Fruit fly (Drosophila melanogaster) whole organism, pupa: ENCODE results near the gene pot.

Experiments used
- CG10348 ChIP-seq: fragments of 200-800 bp; sonication (Bioruptor generic); IDR thresholded peaks from 2 replicates; pipeline ENCODE4 v1.3.6; 2022; ENCODE audit warnings: missing biosample characterization, missing genetic modification characterization
- CG12605 ChIP-seq: fragments of 200-800 bp; sonication (Bioruptor generic); IDR thresholded peaks from 2 replicates; pipeline ENCODE4 v1.3.6; 2022; ENCODE audit warnings: missing biosample characterization, missing genetic modification characterization
- CG13204 ChIP-seq: fragments of 200-800 bp; sonication (Bioruptor generic); optimal IDR thresholded peaks from 2 replicates; lab custom pipeline; 2018; ENCODE audit warnings: missing biosample characterization, mild to moderate bottlenecking, missing genetic modification characterization, moderate library complexity
- CG14655 ChIP-seq: fragments of 200-800 bp; sonication (Bioruptor generic); optimal IDR thresholded peaks from 3 replicates; lab custom pipeline; 2017; ENCODE audit warnings: mild to moderate bottlenecking, missing biosample characterization, missing genetic modification reagents, missing genetic modification characterization
- CG15710 ChIP-seq: fragments of 200-800 bp; sonication (Bioruptor generic); optimal IDR thresholded peaks from 2 replicates; lab custom pipeline; 2018; ENCODE audit warnings: missing biosample characterization, mild to moderate bottlenecking, missing genetic modification characterization, moderate library complexity
- CG17806 ChIP-seq: fragments of 200-800 bp; sonication (Bioruptor generic); optimal IDR thresholded peaks from 2 replicates; lab custom pipeline; 2018; ENCODE audit warnings: missing biosample characterization, mild to moderate bottlenecking, missing genetic modification characterization, moderate library complexity
- CG32121 ChIP-seq: fragments of 200-800 bp; sonication (Bioruptor generic); IDR thresholded peaks from 2 replicates; pipeline ENCODE4 v1.3.6; 2022; ENCODE audit warnings: missing biosample characterization, missing genetic modification characterization
- CG34367 ChIP-seq: fragments of 200-800 bp; sonication (Bioruptor generic); optimal IDR thresholded peaks from 2 replicates; lab custom pipeline; 2018; ENCODE audit warnings: missing biosample characterization, mild to moderate bottlenecking, missing genetic modification characterization
- CG4496 ChIP-seq: fragments of 200-800 bp; sonication (Bioruptor generic); IDR thresholded peaks from 3 replicates; pipeline ENCODE4 v1.3.6; 2022; ENCODE audit warnings: missing biosample characterization, missing genetic modification characterization
- CG8159 ChIP-seq: fragments of 200-800 bp; sonication (Bioruptor generic); optimal IDR thresholded peaks from 3 replicates; lab custom pipeline; 2018; ENCODE audit warnings: missing biosample characterization, mild to moderate bottlenecking, missing genetic modification characterization, moderate library complexity
- CG8301 ChIP-seq: fragments of 200-800 bp; sonication (Bioruptor generic); optimal IDR thresholded peaks from 2 replicates; lab custom pipeline; 2018; ENCODE audit warnings: missing biosample characterization, mild to moderate bottlenecking, missing genetic modification characterization
- CG9948 ChIP-seq: fragments of 200-800 bp; sonication (Bioruptor generic); optimal IDR thresholded peaks from 2 replicates; lab custom pipeline; 2018; ENCODE audit warnings: missing biosample characterization, mild to moderate bottlenecking, missing genetic modification characterization, moderate library complexity
- D1 ChIP-seq: fragments of 200-800 bp; sonication (Bioruptor generic); optimal IDR thresholded peaks from 2 replicates; lab custom pipeline; 2018; ENCODE audit warnings: missing biosample characterization, mild to moderate bottlenecking, missing genetic modification characterization, moderate library complexity
- EcR ChIP-seq: fragments of 200-800 bp; sonication (Bioruptor generic); optimal IDR thresholded peaks from 3 replicates; lab custom pipeline; 2019; ENCODE audit warnings: missing biosample characterization, missing genetic modification characterization, mild to moderate bottlenecking, moderate library complexity, missing genetic modification reagents
- Ets98B ChIP-seq: fragments of 200-800 bp; sonication (Bioruptor generic); IDR thresholded peaks from 2 replicates; pipeline ENCODE4 v1.3.6; 2022; ENCODE audit warnings: missing biosample characterization, missing genetic modification characterization
- Pif1A ChIP-seq: fragments of 200-800 bp; sonication (Bioruptor generic); optimal IDR thresholded peaks from 3 replicates; lab custom pipeline; 2016; ENCODE audit warnings: missing biosample characterization, missing genetic modification characterization
- Pif1B ChIP-seq: fragments of 200-800 bp; sonication (Bioruptor generic); optimal IDR thresholded peaks from 3 replicates; lab custom pipeline; 2016; ENCODE audit warnings: missing biosample characterization, missing genetic modification characterization
- Snoo ChIP-seq: fragments of 200-800 bp; sonication (Bioruptor generic); optimal IDR thresholded peaks from 3 replicates; lab custom pipeline; 2017; ENCODE audit warnings: missing biosample characterization, mild to moderate bottlenecking, missing genetic modification characterization, inconsistent platforms
- fd96Ca ChIP-seq: fragments of 200-800 bp; sonication (Bioruptor generic); IDR thresholded peaks from 3 replicates; pipeline ENCODE4 v1.3.6; 2022; ENCODE audit warnings: missing biosample characterization, missing genetic modification characterization
- gl ChIP-seq: fragments of 200-800 bp; sonication (Bioruptor generic); optimal IDR thresholded peaks from 2 replicates; lab custom pipeline; 2018; ENCODE audit warnings: missing biosample characterization, mild to moderate bottlenecking, missing genetic modification characterization
- rn ChIP-seq: fragments of 200-800 bp; sonication (Bioruptor generic); IDR thresholded peaks from 2 replicates; pipeline ENCODE4 v1.3.6; 2022; ENCODE audit warnings: missing biosample characterization, missing genetic modification characterization

The pot gene

dm6 chrX:11895141-11895540, 21.9 kb downstream of the pot start:
- TF ChIP-seq D1 (no peak), gl (tag; lab: Kevin White, UChicago) (no peak), Ets98B (GFP tag; lab: Robert Waterston, UW) (no peak), CG8159 (tag; lab: Kevin White, UChicago) (no peak), CG32121 (GFP tag; lab: Robert Waterston, UW) (no peak), Pif1B (GFP tag; lab: Kevin White, UChicago) (no peak), CG14655 (no peak), CG4496 (GFP tag; lab: Robert Waterston, UW) (no peak), Snoo (tag; lab: Kevin White, UChicago) (no peak), rn (GFP tag; lab: Robert Waterston, UW) (no peak), CG8301 (no peak), fd96Ca (GFP tag; lab: Robert Waterston, UW) (no peak), CG15710 (tag; lab: Kevin White, UChicago) (no peak), EcR (GFP tag; lab: Kevin White, UChicago) (no peak), CG12605 (GFP tag; lab: Robert Waterston, UW) (no peak)

dm6 chrX:11894198-11894597, 22.9 kb downstream of the pot start:
- TF ChIP-seq Snoo (tag; lab: Kevin White, UChicago) (no peak), fd96Ca (GFP tag; lab: Robert Waterston, UW) (no peak), CG15710 (tag; lab: Kevin White, UChicago) (no peak), CG4496 (GFP tag; lab: Robert Waterston, UW) (no peak), CG13204 (GFP tag; lab: Kevin White, UChicago) (no peak), CG14655 (no peak), CG9948 (tag; lab: Kevin White, UChicago) (no peak), CG10348 (no peak)

DNA sequence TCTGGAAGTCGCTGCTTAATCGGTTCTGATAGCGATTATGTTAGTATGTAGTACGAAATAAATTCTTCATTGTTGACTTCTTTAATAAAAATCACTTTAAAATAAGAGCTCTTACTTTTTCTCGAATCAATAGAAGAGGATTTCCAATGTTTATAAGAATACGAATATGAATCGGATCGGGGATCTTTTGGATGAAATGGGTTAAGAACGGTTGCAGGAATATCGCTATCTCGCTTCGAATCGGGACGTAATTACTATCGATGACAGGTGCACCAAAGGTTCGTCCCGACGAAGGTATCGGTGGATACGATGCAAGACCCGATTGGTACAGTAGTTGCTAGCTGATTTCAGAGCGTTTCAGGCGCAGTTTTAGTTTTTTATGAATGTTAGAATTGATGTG, 23.4 kb downstream of the pot start, which contains the start of gene wisp:
Gene wisp (plus strand): TSS at position 301 of the 400 bp plus-strand sequence.
- TF ChIP-seq fd96Ca (GFP tag; lab: Robert Waterston, UW) = no peak

DNA sequence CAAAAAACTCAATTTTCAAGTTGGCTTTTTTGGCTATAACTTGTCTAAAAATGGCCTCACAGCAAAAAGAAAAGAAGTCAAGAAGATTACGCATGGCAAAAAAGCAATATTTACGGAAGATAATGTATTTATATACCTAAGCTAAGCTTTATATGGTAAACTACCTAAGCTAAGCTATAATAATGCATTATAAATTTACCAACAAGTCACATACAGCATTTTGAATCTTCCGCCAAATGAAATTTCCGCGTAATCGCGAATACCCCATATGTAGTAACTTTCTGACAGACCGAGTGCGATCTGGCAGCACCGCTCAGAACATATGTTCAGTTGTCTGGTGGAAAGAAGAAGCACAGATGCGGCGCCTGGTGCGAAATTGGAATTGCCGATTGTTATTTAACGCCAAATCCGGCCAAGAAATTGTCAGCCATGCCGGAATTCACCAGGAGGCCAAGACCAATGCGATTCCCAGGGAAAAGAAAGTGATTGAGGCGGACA, 25.3 kb downstream of the pot start, which contains the start of gene sicily:
Gene sicily (plus strand): TSS at position 51 of the 498 bp plus-strand sequence.
- TF ChIP-seq Ets98B (GFP tag; lab: Robert Waterston, UW) = no peak
- TF ChIP-seq CG4496 (GFP tag; lab: Robert Waterston, UW) = no peak
- no peak for TF ChIP-seq rn (GFP tag; lab: Robert Waterston, UW)
- TF ChIP-seq, all 21 proteins: peak for 0

- TF ChIP-seq fd96Ca (GFP tag; lab: Robert Waterston, UW) (no peak), CG4496 (GFP tag; lab: Robert Waterston, UW) (no peak), EcR (GFP tag; lab: Kevin White, UChicago) (no peak), CG12605 (GFP tag; lab: Robert Waterston, UW) (peak; percentile 22; the same call in 1 of the 2 replicates), CG9948 (tag; lab: Kevin White, UChicago) (no peak), D1 (no peak), CG8301 (no peak)
- TF ChIP-seq, all 21 proteins: peak for 1
Measured at dm6 chrX:11888142-11888541, 28.9 kb downstream of the pot start, which contains the start of gene CG1840. Gene CG1840 (plus strand): TSS chrX:11888352.

DNA sequence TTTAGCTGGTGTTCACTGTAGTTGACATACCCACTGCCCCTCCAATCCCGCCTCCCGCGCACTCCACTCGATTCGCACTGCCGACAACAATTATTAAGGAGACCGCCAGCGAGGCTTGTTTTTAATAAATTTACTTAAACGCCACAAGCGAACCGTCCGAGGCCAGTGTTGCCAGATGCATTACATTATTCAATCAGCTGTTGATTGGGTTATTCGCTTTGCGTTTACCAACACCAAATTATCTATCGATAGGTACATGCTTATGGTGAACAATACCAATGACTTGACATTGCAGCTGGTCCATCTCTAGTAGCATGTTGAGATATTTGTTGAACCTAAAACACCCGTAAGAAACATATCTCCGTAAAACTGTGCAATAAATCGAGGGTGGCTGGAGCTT, 30.1 kb downstream of the pot start, which contains the start of the genes CG10353 and SelG:
Gene CG10353 (minus strand): TSS at position 187 of the 400 bp plus-strand sequence.
Gene SelG (plus strand): TSS at position 309 of the 400 bp plus-strand sequence.
- TF ChIP-seq Ets98B (GFP tag; lab: Robert Waterston, UW) = no peak
- no peak for TF ChIP-seq gl (tag; lab: Kevin White, UChicago)
- TF ChIP-seq Pif1A (GFP tag; lab: Kevin White, UChicago) = no peak
- TF ChIP-seq CG13204 (GFP tag; lab: Kevin White, UChicago) = no peak
- TF ChIP-seq CG15710 (tag; lab: Kevin White, UChicago) = no peak
- TF ChIP-seq CG10348 = no peak
- no peak for TF ChIP-seq CG4496 (GFP tag; lab: Robert Waterston, UW)
- no peak for TF ChIP-seq CG8301
- TF ChIP-seq EcR (GFP tag; lab: Kevin White, UChicago) = no peak
- TF ChIP-seq fd96Ca (GFP tag; lab: Robert Waterston, UW) = no peak
- no peak for TF ChIP-seq rn (GFP tag; lab: Robert Waterston, UW)
- TF ChIP-seq CG9948 (tag; lab: Kevin White, UChicago) = no peak

DNA sequence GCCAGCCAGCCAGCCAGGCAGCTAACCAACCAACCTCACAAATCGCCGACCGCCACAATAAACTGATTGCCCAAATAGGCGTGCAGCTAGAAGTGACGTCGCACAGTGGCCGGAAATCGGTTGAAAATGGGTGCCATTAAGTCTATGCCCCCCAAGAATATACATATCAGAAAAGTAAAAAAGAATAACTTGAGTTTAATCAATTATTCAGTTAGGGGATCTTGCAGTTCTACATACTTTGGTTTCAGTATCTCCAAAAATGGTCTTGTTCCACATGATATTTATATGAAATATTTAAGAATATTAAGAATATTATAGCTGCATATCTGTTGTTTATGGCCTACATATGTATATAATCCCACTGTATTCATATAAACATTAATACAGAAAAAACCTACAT, 31.7 kb downstream of the pot start:
- no peak for TF ChIP-seq Pif1B (GFP tag; lab: Kevin White, UChicago)
- TF ChIP-seq EcR (GFP tag; lab: Kevin White, UChicago) = no peak
- no peak for TF ChIP-seq CG12605 (GFP tag; lab: Robert Waterston, UW)
- no peak for TF ChIP-seq CG17806
- TF ChIP-seq CG8301 = no peak
- TF ChIP-seq CG4496 (GFP tag; lab: Robert Waterston, UW) = no peak
- no peak for TF ChIP-seq CG9948 (tag; lab: Kevin White, UChicago)
- TF ChIP-seq D1 = no peak
- no peak for TF ChIP-seq CG15710 (tag; lab: Kevin White, UChicago)
- no peak for TF ChIP-seq CG34367 (tag; lab: Kevin White, UChicago)
- TF ChIP-seq fd96Ca (GFP tag; lab: Robert Waterston, UW) = no peak
- no peak for TF ChIP-seq Pif1A (GFP tag; lab: Kevin White, UChicago)
- TF ChIP-seq Snoo (tag; lab: Kevin White, UChicago) = no peak
- TF ChIP-seq rn (GFP tag; lab: Robert Waterston, UW) = no peak
- TF ChIP-seq CG10348 = no peak
- TF ChIP-seq gl (tag; lab: Kevin White, UChicago) = no peak
- TF ChIP-seq CG32121 (GFP tag; lab: Robert Waterston, UW) = no peak
- TF ChIP-seq CG13204 (GFP tag; lab: Kevin White, UChicago) = no peak
- TF ChIP-seq, all 21 proteins: peak for 0
